Worm (Caenorhabditis elegans) whole organism, L3 larva: ENCODE results near the gene C35B1.8.
"Not testable (repeated sequence)": the region's sequence is repeated elsewhere in the genome, so short reads cannot be mapped to it uniquely, and the experiment has no call there.

Experiments used
- R02D3.7 ChIP-seq: fragments of 150-350 bp; optimal IDR thresholded peaks from 2 replicates; lab custom pipeline; 2014; ENCODE audit warnings: missing biosample characterization, missing genetic modification characterization
- ZK546.5 ChIP-seq: sonication (generic microtip); optimal IDR thresholded peaks from 2 replicates; lab custom pipeline; 2017; ENCODE audit warnings: missing biosample characterization, missing genetic modification characterization
- aly-2 ChIP-seq: fragments of 150-350 bp; optimal IDR thresholded peaks from 2 replicates; lab custom pipeline; 2014; ENCODE audit warnings: missing biosample characterization, missing genetic modification characterization
- ceh-28 ChIP-seq: fragments of 150-350 bp; optimal IDR thresholded peaks from 2 replicates; lab custom pipeline; 2014; ENCODE audit warnings: missing biosample characterization, missing genetic modification reagents, missing genetic modification characterization
- ceh-82 ChIP-seq: fragments of 150-350 bp; optimal IDR thresholded peaks from 2 replicates; lab custom pipeline; 2014; ENCODE audit warnings: missing biosample characterization, missing genetic modification characterization
- egl-27 ChIP-seq: sonication (generic microtip); optimal IDR thresholded peaks from 4 replicates; lab custom pipeline; 2017; ENCODE audit warnings: missing biosample characterization, missing genetic modification reagents, missing genetic modification characterization
- egl-5 ChIP-seq: fragments of 150-350 bp; optimal IDR thresholded peaks from 2 replicates; lab custom pipeline; 2017; ENCODE audit warnings: missing biosample characterization, missing genetic modification reagents, missing genetic modification characterization, inconsistent platforms
- elt-1 ChIP-seq: fragments of 150-350 bp; optimal IDR thresholded peaks from 2 replicates; lab custom pipeline; 2014; ENCODE audit warnings: missing biosample characterization, missing genetic modification characterization
- elt-2 ChIP-seq: sonication (generic microtip); optimal IDR thresholded peaks from 2 replicates; lab custom pipeline; 2016; ENCODE audit warnings: missing genetic modification reagents, mild to moderate bottlenecking, missing genetic modification characterization, missing compliant biosample characterization
- fkh-10 ChIP-seq: sonication (generic microtip); optimal IDR thresholded peaks from 2 replicates; lab custom pipeline; 2017; ENCODE audit warnings: missing biosample characterization, missing genetic modification reagents, missing genetic modification characterization
- fos-1 ChIP-seq: fragments of 150-350 bp; optimal IDR thresholded peaks from 2 replicates; lab custom pipeline; 2014; ENCODE audit warnings: missing biosample characterization, missing genetic modification characterization
- hmg-11 ChIP-seq: sonication (generic microtip); optimal IDR thresholded peaks from 2 replicates; lab custom pipeline; 2016; ENCODE audit warnings: missing genetic modification characterization, missing compliant biosample characterization
- lin-39 ChIP-seq: fragments of 150-350 bp; optimal IDR thresholded peaks from 2 replicates; lab custom pipeline; 2018; ENCODE audit warnings: missing biosample characterization, missing genetic modification reagents, missing genetic modification characterization
- mdl-1 ChIP-seq: fragments of 150-350 bp; optimal IDR thresholded peaks from 2 replicates; lab custom pipeline; 2014; ENCODE audit warnings: missing biosample characterization, missing genetic modification characterization
- nhr-11 ChIP-seq: fragments of 150-350 bp; optimal IDR thresholded peaks from 2 replicates; lab custom pipeline; 2014; ENCODE audit warnings: missing biosample characterization, missing genetic modification characterization
- nhr-23 ChIP-seq: fragments of 150-350 bp; optimal IDR thresholded peaks from 2 replicates; lab custom pipeline; 2014; ENCODE audit warnings: missing biosample characterization, missing genetic modification reagents, missing genetic modification characterization
- nhr-237 ChIP-seq: fragments of 150-350 bp; optimal IDR thresholded peaks from 2 replicates; lab custom pipeline; 2014; ENCODE audit warnings: missing biosample characterization, missing genetic modification characterization
- nhr-25 ChIP-seq: sonication (generic microtip); optimal IDR thresholded peaks from 2 replicates; lab custom pipeline; 2017; ENCODE audit warnings: missing biosample characterization, missing genetic modification characterization
- nhr-43 ChIP-seq: sonication (generic microtip); optimal IDR thresholded peaks from 2 replicates; lab custom pipeline; 2016; ENCODE audit warnings: mild to moderate bottlenecking, missing genetic modification characterization, missing compliant biosample characterization; ENCODE audit not compliant: poor library complexity, severe bottlenecking
- nhr-67 ChIP-seq: fragments of 150-350 bp; optimal IDR thresholded peaks from 2 replicates; lab custom pipeline; 2014; ENCODE audit warnings: missing biosample characterization, missing genetic modification characterization
- pha-4 ChIP-seq: fragments of 150-350 bp; optimal IDR thresholded peaks from 2 replicates; lab custom pipeline; 2014; ENCODE audit warnings: missing biosample characterization, missing genetic modification reagents, missing genetic modification characterization
- pqm-1 ChIP-seq: fragments of 150-350 bp; optimal IDR thresholded peaks from 2 replicates; lab custom pipeline; 2017; ENCODE audit warnings: missing biosample characterization, missing genetic modification characterization, inconsistent platforms
- sea-2 ChIP-seq: fragments of 150-350 bp; sonication (generic microtip); optimal IDR thresholded peaks from 4 replicates; lab custom pipeline; 2014; ENCODE audit warnings: missing biosample characterization, missing genetic modification reagents, missing genetic modification characterization
- skn-1 ChIP-seq: fragments of 150-350 bp; optimal IDR thresholded peaks from 2 replicates; lab custom pipeline; 2014; ENCODE audit warnings: missing biosample characterization, missing genetic modification characterization
- snpc-4 ChIP-seq: fragments of 150-350 bp; optimal IDR thresholded peaks from 2 replicates; lab custom pipeline; 2014; ENCODE audit warnings: missing biosample characterization, missing genetic modification characterization
- unc-39 ChIP-seq: sonication (generic microtip); optimal IDR thresholded peaks from 4 replicates; lab custom pipeline; 2017; ENCODE audit warnings: missing biosample characterization, missing genetic modification characterization
- zag-1 ChIP-seq: fragments of 150-350 bp; optimal IDR thresholded peaks from 2 replicates; lab custom pipeline; 2014; ENCODE audit warnings: missing biosample characterization, missing genetic modification characterization
- ztf-11 ChIP-seq: fragments of 150-350 bp; optimal IDR thresholded peaks from 2 replicates; lab custom pipeline; 2014; ENCODE audit warnings: missing biosample characterization, missing genetic modification characterization
- ztf-4 ChIP-seq: fragments of 150-350 bp; optimal IDR thresholded peaks from 2 replicates; lab custom pipeline; 2014; ENCODE audit warnings: missing biosample characterization, missing genetic modification characterization

Gene C35B1.8

DNA sequence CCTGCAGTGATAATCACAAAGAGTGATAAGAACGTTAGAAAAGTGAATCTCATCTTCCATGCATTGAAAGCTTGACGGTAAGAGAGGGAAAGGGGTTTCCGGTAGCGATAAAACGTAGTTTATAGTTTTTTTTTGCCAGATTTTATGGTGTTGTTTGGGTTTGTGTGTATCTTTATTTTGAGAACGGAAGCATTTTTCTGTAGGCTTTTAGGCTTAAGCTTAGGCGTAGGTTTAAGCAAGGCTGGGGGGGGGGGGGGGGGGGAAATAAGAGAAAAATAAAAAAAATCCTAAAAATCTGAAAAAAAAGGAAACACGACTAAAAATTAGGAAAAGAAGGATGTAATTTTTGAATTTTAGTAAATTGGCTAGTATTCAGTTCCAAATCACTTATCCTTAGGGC lies at the start of gene C35B1.8:
Gene C35B1.8 (minus strand): TSS at position 101 of the 400 bp plus-strand sequence.
- TF ChIP-seq ZK546.5 (tag; lab: Kevin White, UChicago) (no peak), ceh-82 (tag; lab: Kevin White, UChicago) (no peak), elt-2 (tag; lab: Kevin White, UChicago) (no peak), fos-1 (tag; lab: Kevin White, UChicago) (no peak), ztf-4 (no peak), ceh-28 (tag; lab: Kevin White, UChicago) (no peak)
- TF ChIP-seq, all 47 proteins: peak for 0

- TF ChIP-seq skn-1 (tag; lab: Kevin White, UChicago); mdl-1 (tag; lab: Kevin White, UChicago); sea-2: not testable (repeated sequence)
Observed at ce11 chrIV:4125657-4126056, 46.9 kb upstream of the C35B1.8 start, which contains the start of gene F49F1.7. TSS of gene F49F1.7 (minus strand) at chrIV:4125757.

DNA sequence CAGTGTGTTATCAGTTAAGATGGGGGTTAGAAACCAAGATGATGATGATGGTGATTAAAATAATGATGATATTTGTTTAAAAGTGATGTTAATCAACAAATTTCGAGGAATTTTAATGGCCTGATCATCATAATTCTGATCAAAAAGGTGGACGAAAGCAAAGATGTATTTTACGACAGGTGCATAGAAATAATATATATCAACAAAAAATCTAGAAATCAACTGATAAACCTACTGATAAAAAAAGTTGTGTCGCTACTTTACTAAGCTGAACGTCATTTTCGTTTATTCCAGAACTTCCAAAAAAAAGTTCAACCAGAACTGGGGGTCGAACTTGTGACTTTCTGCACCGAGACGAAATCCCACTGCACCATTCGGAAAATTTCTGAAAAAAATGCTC lies 44.3 kb upstream of the C35B1.8 start, which contains the start of gene mul-1:
Gene mul-1 (minus strand): TSS at position 84 of the 400 bp plus-strand sequence.
- TF ChIP-seq elt-2 (tag; lab: Kevin White, UChicago), result peak; percentile 69
- no peak for TF ChIP-seq nhr-237 (tag; lab: Kevin White, UChicago)

DNA sequence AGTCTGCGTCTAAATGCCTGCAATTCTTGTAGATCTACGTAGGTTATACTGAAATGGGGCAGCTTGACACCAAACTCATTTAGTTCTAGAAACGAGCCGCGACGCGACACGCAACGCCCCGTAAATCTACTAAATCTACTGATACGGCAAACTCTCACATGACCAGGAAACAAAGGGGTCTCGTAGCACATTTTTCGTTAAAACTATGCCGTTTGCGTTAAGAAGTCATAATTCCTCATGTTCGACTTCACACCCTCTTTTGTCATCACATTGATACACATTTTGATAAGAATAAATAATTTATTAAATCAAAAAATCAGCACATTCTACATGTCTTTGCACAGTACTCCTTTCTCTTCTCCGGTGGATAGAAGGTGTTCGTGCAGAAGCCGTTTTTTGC lies 42.3 kb upstream of the C35B1.8 start:
- TF ChIP-seq lin-39 (tag; lab: Kevin White, UChicago) (no peak), elt-2 (tag; lab: Kevin White, UChicago) (peak; percentile 77), nhr-237 (tag; lab: Kevin White, UChicago) (no peak), pqm-1 (peak; percentile 31)

- TF ChIP-seq elt-2 (tag; lab: Kevin White, UChicago) (peak; percentile 63), nhr-25 (tag; lab: Kevin White, UChicago) (no peak)
Observed at ce11 chrIV:4120263-4120662, 41.5 kb upstream of the C35B1.8 start, which contains the start of gene F49F1.5. TSS of gene F49F1.5 (minus strand) at chrIV:4120415.

ce11 chrIV:4117432-4117831 lies 38.6 kb upstream of the C35B1.8 start, which contains the start of gene drd-50:
TSS of gene drd-50 (plus strand) at chrIV:4117732.
- TF ChIP-seq elt-2 (tag; lab: Kevin White, UChicago) (peak; percentile 65), aly-2 (tag; lab: Kevin White, UChicago) (no peak)

ce11 chrIV:4115634-4116033 lies 36.8 kb upstream of the C35B1.8 start, which contains the start of the genes F49F1.4 and F49F1.2:
TSS of gene F49F1.4 (minus strand) at chrIV:4115734.
TSS of gene F49F1.2 (plus strand) at chrIV:4115943.
- TF ChIP-seq nhr-43 (tag; lab: Kevin White, UChicago) (no peak), unc-39 (tag; lab: Kevin White, UChicago) (no peak), egl-27 (tag; lab: Kevin White, UChicago) (no peak), ztf-4 (no peak)
- TF ChIP-seq, all 47 proteins: peak for 0

DNA sequence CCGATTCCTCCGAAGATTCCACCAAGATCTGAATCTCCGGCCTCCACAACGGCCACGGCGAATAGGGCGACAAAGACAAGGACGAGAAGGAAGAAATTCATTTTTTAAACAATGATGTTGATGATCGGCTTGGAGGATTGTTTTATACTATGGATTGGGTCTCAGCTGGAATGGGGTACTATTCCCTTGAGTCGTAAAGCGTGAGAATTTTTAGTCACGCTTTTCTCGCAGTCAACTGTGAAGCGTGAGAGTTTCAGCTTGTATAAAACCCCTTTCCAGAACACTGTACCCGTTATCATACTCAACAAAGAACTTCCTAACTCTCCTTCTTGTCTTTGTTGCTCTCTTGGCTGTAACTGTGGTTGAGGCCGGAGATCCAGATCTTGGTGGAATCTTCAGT lies 35.7 kb upstream of the C35B1.8 start, which contains the start of gene F49F1.15:
Gene F49F1.15 (minus strand): TSS at position 101 of the 400 bp plus-strand sequence.
- TF ChIP-seq egl-5 (no peak), nhr-11 (tag; lab: Kevin White, UChicago) (no peak), nhr-67 (tag; lab: Kevin White, UChicago) (no peak), elt-1 (tag; lab: Kevin White, UChicago) (no peak), R02D3.7 (tag; lab: Kevin White, UChicago) (no peak), fkh-10 (GFP tag; lab: Kevin White, UChicago) (no peak), ztf-11 (no peak), ZK546.5 (tag; lab: Kevin White, UChicago) (no peak), ztf-4 (no peak), zag-1 (tag; lab: Kevin White, UChicago) (no peak), lin-39 (tag; lab: Kevin White, UChicago) (no peak), nhr-23 (no peak), pha-4 (tag; lab: Kevin White, UChicago) (no peak), snpc-4 (no peak), pqm-1 (no peak), hmg-11 (tag; lab: Kevin White, UChicago) (no peak)
